Worm (Caenorhabditis elegans): ENCODE data around the gene T02B11.3.

The T02B11.3 gene

DNA sequence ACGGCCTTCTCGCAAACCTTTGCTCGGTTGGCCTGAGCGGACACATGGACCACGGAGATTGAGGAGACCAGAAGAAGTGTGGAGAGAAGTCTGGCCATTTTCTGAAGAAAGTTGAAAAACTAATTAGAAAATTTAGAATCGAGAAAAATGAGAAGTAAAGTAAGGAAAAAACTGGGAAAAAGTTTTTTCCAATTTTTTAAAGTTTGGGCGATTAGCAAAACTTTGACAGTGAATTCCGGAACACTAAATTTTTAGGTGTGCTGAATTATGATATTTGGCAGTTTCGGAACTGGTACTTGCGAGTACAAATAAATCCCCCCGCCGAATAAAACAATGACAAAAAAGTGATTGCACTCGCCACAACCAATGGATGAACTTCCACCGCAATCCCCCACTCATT is at the start of gene T02B11.3:
T02B11.3 (minus strand) TSS at position 101 of the 400 bp plus-strand sequence.
- TF ChIP-seq nhr-76 (tag; optimal IDR thresholded peaks at IDR 0.05) (no peak), nhr-237 (tag; optimal IDR thresholded peaks at IDR 0.05) (no peak), ceh-28 (tag; optimal IDR thresholded peaks at IDR 0.05) (no peak), pha-4 (tag; optimal IDR thresholded peaks at IDR 0.05) (no peak)

DNA sequence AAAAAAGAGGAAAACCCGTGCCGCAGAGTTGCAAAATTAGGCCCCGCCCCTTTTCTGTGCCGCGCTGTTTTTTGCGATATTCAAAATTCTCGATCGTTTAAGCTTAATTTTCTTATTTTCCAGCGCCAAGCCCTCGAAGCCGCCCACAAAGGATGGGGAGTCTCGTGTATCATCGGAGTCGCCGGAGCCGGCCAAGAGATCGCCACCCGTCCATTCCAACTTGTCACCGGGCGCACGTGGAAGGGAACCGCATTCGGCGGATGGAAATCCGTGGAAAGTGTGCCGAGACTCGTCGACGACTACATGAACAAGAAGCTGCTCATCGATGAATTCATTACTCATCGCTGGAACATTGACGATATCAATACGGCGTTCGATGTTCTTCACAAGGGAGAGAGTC is 49.1 kb upstream of the T02B11.3 start:
- TF ChIP-seq hmg-11 (tag; optimal IDR thresholded peaks at IDR 0.05), result no peak
- TF ChIP-seq elt-2 (tag; optimal IDR thresholded peaks at IDR 0.05), result no peak
- TF ChIP-seq nhr-76 (tag; optimal IDR thresholded peaks at IDR 0.05), result no peak
- TF ChIP-seq ceh-9 (tag; optimal IDR thresholded peaks at IDR 0.05), result no peak
- TF ChIP-seq ZK546.5 (tag; optimal IDR thresholded peaks at IDR 0.05), result no peak
- TF ChIP-seq R02D3.7 (tag; optimal IDR thresholded peaks at IDR 0.05), result no peak

DNA sequence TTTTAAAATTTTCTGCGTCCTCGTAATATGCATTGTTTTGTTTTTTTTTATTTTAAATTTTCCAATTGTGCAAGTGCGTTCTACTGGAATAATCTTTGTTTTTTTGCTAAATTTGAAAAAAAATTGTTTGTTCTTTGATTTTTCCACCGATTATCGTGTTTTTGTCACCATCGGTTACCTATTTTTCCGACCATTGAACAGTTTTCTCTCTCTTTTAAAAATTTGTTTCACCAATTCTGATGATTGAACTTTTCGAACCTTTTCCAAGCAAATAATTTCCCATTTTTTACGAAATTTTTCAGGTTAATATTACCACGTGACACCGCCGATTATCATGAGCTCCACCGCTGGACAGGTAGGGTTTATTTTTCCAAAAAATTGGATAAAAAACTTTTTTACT is 44.8 kb upstream of the T02B11.3 start, which contains the start of gene adh-5:
adh-5 (plus strand) TSS at position 301 of the 400 bp plus-strand sequence.
- no peak for TF ChIP-seq unc-39 (tag; optimal IDR thresholded peaks at IDR 0.05)
- no peak for TF ChIP-seq ZK546.5 (tag; optimal IDR thresholded peaks at IDR 0.05)
- TF ChIP-seq nhr-25 (tag; optimal IDR thresholded peaks at IDR 0.05), result no peak
- TF ChIP-seq snpc-4 (tag; optimal IDR thresholded peaks at IDR 0.05), result no peak
- no peak for TF ChIP-seq ceh-82 (tag; optimal IDR thresholded peaks at IDR 0.05)
- TF ChIP-seq skn-1 (tag; optimal IDR thresholded peaks at IDR 0.05), result no peak
- TF ChIP-seq elt-3 (tag; optimal IDR thresholded peaks at IDR 0.05), result no peak
- TF ChIP-seq R02D3.7 (tag; optimal IDR thresholded peaks at IDR 0.05), result no peak
- no peak for TF ChIP-seq nhr-237 (tag; optimal IDR thresholded peaks at IDR 0.05)
- no peak for TF ChIP-seq ama-1 (optimal IDR thresholded peaks at IDR 0.05)
- TF ChIP-seq elt-2 (tag; optimal IDR thresholded peaks at IDR 0.05), result no peak
- no peak for TF ChIP-seq sea-2 (GFP tag; optimal IDR thresholded peaks at IDR 0.05)
- no peak for TF ChIP-seq eor-1 (tag; optimal IDR thresholded peaks at IDR 0.05)
- no peak for TF ChIP-seq egl-27 (tag; optimal IDR thresholded peaks at IDR 0.05)
- TF ChIP-seq jun-1 (tag; optimal IDR thresholded peaks at IDR 0.05), result no peak
- no peak for TF ChIP-seq ztf-4 (tag; optimal IDR thresholded peaks at IDR 0.05)

DNA sequence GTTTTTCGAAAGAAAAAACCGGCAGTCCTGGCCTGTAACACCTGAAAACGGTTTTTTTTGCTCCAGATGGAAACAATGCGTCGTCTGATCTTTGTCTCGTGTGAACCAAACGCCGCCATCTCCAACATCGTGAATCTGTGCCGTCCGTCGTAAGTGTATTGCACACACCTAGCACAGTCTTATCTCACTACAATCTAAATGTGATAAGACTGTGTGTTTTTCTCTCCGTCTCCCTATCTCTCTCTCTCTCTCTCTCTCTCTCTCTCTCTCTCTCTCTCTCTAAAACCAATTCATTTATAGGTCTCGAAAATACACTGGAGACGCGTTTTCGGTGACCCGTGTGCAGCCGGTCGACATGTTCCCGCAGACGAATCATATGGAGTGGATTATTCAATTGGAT is 44.0 kb upstream of the T02B11.3 start:
- no peak for TF ChIP-seq aly-2 (tag; optimal IDR thresholded peaks at IDR 0.05)
- TF ChIP-seq elt-2 (tag; optimal IDR thresholded peaks at IDR 0.05), result peak; percentile 96
- TF ChIP-seq elt-3 (tag; optimal IDR thresholded peaks at IDR 0.05), result peak in 1 of 3 experiments; percentile 61
- peak; percentile 79 for TF ChIP-seq pqm-1 (tag; optimal IDR thresholded peaks at IDR 0.05)
- no peak for TF ChIP-seq zag-1 (tag; optimal IDR thresholded peaks at IDR 0.05)
- peak; percentile 55 for TF ChIP-seq lin-15B (tag; optimal IDR thresholded peaks at IDR 0.05)
- TF ChIP-seq nhr-67 (tag; optimal IDR thresholded peaks at IDR 0.05), result no peak
- no peak for TF ChIP-seq unc-62 (GFP tag; optimal IDR thresholded peaks at IDR 0.05)
- TF ChIP-seq pha-4 (tag; optimal IDR thresholded peaks at IDR 0.05), result peak; percentile 17
- no peak for TF ChIP-seq sea-2 (GFP tag; optimal IDR thresholded peaks at IDR 0.05)

DNA sequence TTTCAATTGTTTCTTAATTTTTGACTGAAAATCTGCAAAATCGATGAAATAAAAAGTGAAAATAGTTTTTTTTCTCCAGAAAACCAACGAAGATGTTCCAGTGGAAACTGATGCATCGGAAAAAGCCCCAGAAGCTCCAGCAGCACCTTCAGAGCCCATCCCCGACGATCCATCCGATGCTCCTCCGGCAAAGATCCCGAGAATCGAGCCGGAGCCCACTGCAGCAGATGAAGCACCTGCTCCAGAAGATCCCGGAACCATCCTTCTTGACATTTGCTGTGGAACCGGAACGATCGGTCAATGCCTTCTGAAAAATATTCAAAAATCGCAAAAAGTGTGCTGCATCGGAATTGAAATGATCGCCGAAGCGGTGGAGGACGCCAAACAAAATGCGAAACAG is 42.1 kb upstream of the T02B11.3 start:
- no peak for TF ChIP-seq egl-27 (tag; optimal IDR thresholded peaks at IDR 0.05)
- no peak for TF ChIP-seq nhr-76 (tag; optimal IDR thresholded peaks at IDR 0.05)
- no peak for TF ChIP-seq egl-5 (tag; optimal IDR thresholded peaks at IDR 0.05)
- TF ChIP-seq fkh-10 (GFP tag; optimal IDR thresholded peaks at IDR 0.05), result no peak
- TF ChIP-seq eor-1 (tag; optimal IDR thresholded peaks at IDR 0.05), result no peak
- TF ChIP-seq fos-1 (tag; optimal IDR thresholded peaks at IDR 0.05), result no peak
- TF ChIP-seq skn-1 (tag; optimal IDR thresholded peaks at IDR 0.05), result no peak
- no peak for TF ChIP-seq elt-1 (tag; optimal IDR thresholded peaks at IDR 0.05)
- no peak for TF ChIP-seq zag-1 (tag; optimal IDR thresholded peaks at IDR 0.05)
- no peak for TF ChIP-seq snpc-4 (tag; optimal IDR thresholded peaks at IDR 0.05)
- no peak for TF ChIP-seq nhr-12 (tag; optimal IDR thresholded peaks at IDR 0.05)
- no peak for TF ChIP-seq sea-2 (GFP tag; optimal IDR thresholded peaks at IDR 0.05)
- TF ChIP-seq nhr-77 (tag; optimal IDR thresholded peaks at IDR 0.05), result no peak
- TF ChIP-seq ZK546.5 (tag; optimal IDR thresholded peaks at IDR 0.05), result no peak
- TF ChIP-seq ama-1 (optimal IDR thresholded peaks at IDR 0.05), result no peak
- TF ChIP-seq lsy-12 (tag; optimal IDR thresholded peaks at IDR 0.05), result no peak
- no peak for TF ChIP-seq ceh-16 (tag; optimal IDR thresholded peaks at IDR 0.05)
- TF ChIP-seq nhr-25 (tag; optimal IDR thresholded peaks at IDR 0.05), result no peak
